Worm (Caenorhabditis elegans) whole organism, L4/young adult: ENCODE measurements around the gene F47B10.9.

Experiments
- W03F9.2 ChIP-seq: fragments of 150-350 bp; optimal IDR thresholded peaks from 2 replicates; lab custom pipeline; 2014; ENCODE audit warnings: missing biosample characterization, missing genetic modification characterization
- dao-5 ChIP-seq: sonication (generic microtip); optimal IDR thresholded peaks from 2 replicates; lab custom pipeline; 2016; ENCODE audit warnings: missing genotype, missing genetic modification characterization, moderate library complexity, missing compliant biosample characterization
- him-1 ChIP-seq: sonication (generic microtip); optimal IDR thresholded peaks from 2 replicates; lab custom pipeline; 2016; ENCODE audit warnings: missing genotype, missing genetic modification reagents, missing genetic modification characterization, missing compliant biosample characterization

DNA sequence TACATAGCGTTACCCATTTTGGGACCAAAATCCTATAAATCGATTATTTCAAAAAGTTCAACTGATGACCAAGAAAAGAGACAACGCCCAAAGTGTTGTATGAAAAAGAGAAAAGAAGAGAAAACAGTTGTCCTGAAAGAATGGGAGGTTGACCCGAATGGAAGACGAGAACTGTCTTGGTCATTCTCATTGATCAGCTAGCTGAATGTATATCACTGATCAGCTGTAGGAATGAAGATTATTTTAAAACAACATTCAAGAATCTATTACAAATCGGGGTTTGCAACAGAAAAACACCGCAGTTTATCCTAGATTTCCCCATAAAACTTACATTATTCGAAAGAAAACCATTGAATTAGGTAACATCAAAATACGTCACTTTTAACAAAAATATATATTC is 23.4 kb downstream of the F47B10.9 start, which contains the start of gene F47B10.5:
- TF ChIP-seq him-1 (tag; lab: Kevin White, UChicago) (no peak), W03F9.2 (no peak), dao-5 (tag; lab: Kevin White, UChicago) (no peak)
